Worm (Caenorhabditis elegans) whole organism, mixed stage, embryonic: ENCODE data around the gene srh-115.

Experiments
- blmp-1 ChIP-seq: fragments of 150-350 bp; optimal IDR thresholded peaks from 2 replicates; lab custom pipeline; 2014; ENCODE audit warnings: missing biosample characterization, missing genetic modification characterization
- ceh-83 ChIP-seq: fragments of 200-800 bp; sonication (Bioruptor generic); optimal IDR thresholded peaks from 2 replicates; lab custom pipeline; 2018; ENCODE audit warnings: mild to moderate bottlenecking, missing genetic modification characterization, missing compliant biosample characterization
- ces-1 ChIP-seq: fragments of 150-350 bp; optimal IDR thresholded peaks from 2 replicates; lab custom pipeline; 2014; ENCODE audit warnings: missing biosample characterization, missing genetic modification reagents, missing genetic modification characterization
- cnd-1 ChIP-seq: fragments of 200-800 bp; sonication (Bioruptor generic); optimal IDR thresholded peaks from 2 replicates; lab custom pipeline; 2018; ENCODE audit warnings: mild to moderate bottlenecking, missing genetic modification characterization, missing compliant biosample characterization
- drap-1 ChIP-seq: fragments of 200-800 bp; sonication (Bioruptor generic); optimal IDR thresholded peaks from 3 replicates; lab custom pipeline; 2018; ENCODE audit warnings: mild to moderate bottlenecking, missing genetic modification characterization, missing compliant biosample characterization
- elt-1 ChIP-seq: sonication (generic microtip); optimal IDR thresholded peaks from 2 replicates; lab custom pipeline; 2017; ENCODE audit warnings: missing genetic modification characterization, mild to moderate bottlenecking, missing compliant biosample characterization, antibody characterized with exemption, moderate library complexity, borderline replicate concordance; ENCODE audit not compliant: insufficient read depth
- elt-3 ChIP-seq: fragments of 150-350 bp; optimal IDR thresholded peaks from 2 replicates; lab custom pipeline; 2014; ENCODE audit warnings: missing biosample characterization, missing genetic modification characterization
- flh-1 ChIP-seq: fragments of 200-800 bp; sonication (Bioruptor generic); optimal IDR thresholded peaks from 2 replicates; lab custom pipeline; 2018; ENCODE audit warnings: mild to moderate bottlenecking, missing genetic modification characterization, moderate library complexity, missing compliant biosample characterization
- ham-2 ChIP-seq: fragments of 200-800 bp; sonication (Bioruptor generic); optimal IDR thresholded peaks from 2 replicates; lab custom pipeline; 2018; ENCODE audit warnings: mild to moderate bottlenecking, missing genetic modification characterization, missing compliant biosample characterization
- hlh-1 ChIP-seq: fragments of 150-350 bp; optimal IDR thresholded peaks from 2 replicates; lab custom pipeline; 2014; ENCODE audit warnings: missing biosample characterization, missing genetic modification reagents, missing genetic modification characterization
- lin-13 ChIP-seq: fragments of 150-350 bp; optimal IDR thresholded peaks from 2 replicates; lab custom pipeline; 2014; ENCODE audit warnings: missing biosample characterization, missing genetic modification characterization
- lsy-2 ChIP-seq: fragments of 150-350 bp; optimal IDR thresholded peaks from 2 replicates; lab custom pipeline; 2014; ENCODE audit warnings: missing biosample characterization, missing genetic modification characterization
- mab-5 ChIP-seq: fragments of 150-350 bp; optimal IDR thresholded peaks from 2 replicates; lab custom pipeline; 2014; ENCODE audit warnings: missing biosample characterization, missing genetic modification characterization
- mep-1 ChIP-seq: fragments of 150-350 bp; optimal IDR thresholded peaks from 2 replicates; lab custom pipeline; 2017; ENCODE audit warnings: missing biosample characterization, missing genetic modification reagents, missing genetic modification characterization, inconsistent platforms
- mls-2 ChIP-seq: sonication (generic microtip); optimal IDR thresholded peaks from 2 replicates; lab custom pipeline; 2016; ENCODE audit warnings: mild to moderate bottlenecking, missing genetic modification characterization, moderate library complexity, missing compliant biosample characterization
- nhr-12 ChIP-seq: fragments of 150-350 bp; optimal IDR thresholded peaks from 2 replicates; lab custom pipeline; 2014; ENCODE audit warnings: missing biosample characterization, missing genetic modification characterization
- nhr-2 ChIP-seq: fragments of 150-350 bp; optimal IDR thresholded peaks from 2 replicates; lab custom pipeline; 2014; ENCODE audit warnings: missing biosample characterization, missing genetic modification characterization
- nhr-237 ChIP-seq: fragments of 150-350 bp; optimal IDR thresholded peaks from 2 replicates; lab custom pipeline; 2014; ENCODE audit warnings: missing biosample characterization, missing genetic modification characterization
- nhr-28 ChIP-seq: fragments of 150-350 bp; optimal IDR thresholded peaks from 2 replicates; lab custom pipeline; 2014; ENCODE audit warnings: missing biosample characterization, missing genetic modification characterization
- nhr-76 ChIP-seq: sonication (generic microtip); optimal IDR thresholded peaks from 2 replicates; lab custom pipeline; 2017; ENCODE audit warnings: missing biosample characterization, missing genetic modification characterization
- pha-4 ChIP-seq: fragments of 150-350 bp; optimal IDR thresholded peaks from 2 replicates; lab custom pipeline; 2018; ENCODE audit warnings: missing biosample characterization, missing genetic modification reagents, missing genetic modification characterization
- sem-2 ChIP-seq: fragments of 200-800 bp; sonication (Bioruptor generic); optimal IDR thresholded peaks from 2 replicates; lab custom pipeline; 2018; ENCODE audit warnings: mild to moderate bottlenecking, missing genetic modification characterization, missing compliant biosample characterization
- snpc-4 ChIP-seq: fragments of 150-350 bp; optimal IDR thresholded peaks from 2 replicates; lab custom pipeline; 2014; ENCODE audit warnings: missing biosample characterization, missing genetic modification characterization
- sptf-1 ChIP-seq: sonication (generic microtip); optimal IDR thresholded peaks from 2 replicates; lab custom pipeline; 2017; ENCODE audit warnings: mild to moderate bottlenecking, missing genetic modification characterization, moderate library complexity, missing compliant biosample characterization
- unc-120 ChIP-seq: sonication (generic microtip); optimal IDR thresholded peaks from 2 replicates; lab custom pipeline; 2017; ENCODE audit warnings: missing genetic modification characterization, missing compliant biosample characterization; ENCODE audit not compliant: poor library complexity, severe bottlenecking
- unc-39 ChIP-seq: fragments of 150-350 bp; optimal IDR thresholded peaks from 2 replicates; lab custom pipeline; 2014; ENCODE audit warnings: missing biosample characterization, missing genetic modification characterization
- unc-62 ChIP-seq: fragments of 150-350 bp; optimal IDR thresholded peaks from 2 replicates; lab custom pipeline; 2014; ENCODE audit warnings: missing biosample characterization, missing genetic modification reagents, missing genetic modification characterization
- zip-8 ChIP-seq: fragments of 150-350 bp; optimal IDR thresholded peaks from 2 replicates; lab custom pipeline; 2014; ENCODE audit warnings: missing biosample characterization, missing genetic modification characterization
- ztf-11 ChIP-seq: fragments of 150-350 bp; optimal IDR thresholded peaks from 2 replicates; lab custom pipeline; 2014; ENCODE audit warnings: missing biosample characterization, missing genetic modification characterization

Gene srh-115

ce11 chrV:17240579-17241277, 14.8 kb upstream of the srh-115 start:
- TF ChIP-seq pha-4 (tag; lab: Kevin White, UChicago) (no peak), ztf-11 (no peak), nhr-28 (tag; lab: Kevin White, UChicago) (no peak), nhr-12 (tag; lab: Kevin White, UChicago) (no peak), sptf-1 (tag; lab: Kevin White, UChicago) (no peak), mls-2 (tag; lab: Kevin White, UChicago) (no peak), mep-1 (tag; lab: Kevin White, UChicago) (no peak), cnd-1 (tag; lab: Kevin White, UChicago) (no peak), sem-2 (no peak), zip-8 (tag; lab: Kevin White, UChicago) (no peak), unc-120 (tag; lab: Kevin White, UChicago) (no peak), elt-1 (no peak), nhr-76 (no peak), hlh-1 (tag; lab: Kevin White, UChicago) (no peak), unc-39 (no peak), flh-1 (GFP tag; lab: Kevin White, UChicago) (no peak)
- TF ChIP-seq, all 35 proteins: peak for 0

ce11 chrV:17241278-17241661, 14.3 kb upstream of the srh-115 start:
- TF ChIP-seq mab-5 (no peak), drap-1 (GFP tag; lab: Kevin White, UChicago) (no peak)

- TF ChIP-seq lin-13 (tag; lab: Kevin White, UChicago) (no peak), ham-2 (no peak), elt-1 (no peak), elt-3 (tag; lab: Kevin White, UChicago) (no peak), nhr-2 (tag; lab: Kevin White, UChicago) (no peak)
Measured at ce11 chrV:17242552-17242951, 13.0 kb upstream of the srh-115 start, which contains the start of gene Y68A4B.3. Gene Y68A4B.3, minus strand, starts transcription at chrV:17242652.

- no peak for TF ChIP-seq nhr-237
- TF ChIP-seq zip-8 (tag; lab: Kevin White, UChicago) = no peak
- TF ChIP-seq snpc-4 (tag; lab: Kevin White, UChicago) = no peak
- TF ChIP-seq sptf-1 (tag; lab: Kevin White, UChicago) = no peak
- TF ChIP-seq lsy-2 = no peak
- TF ChIP-seq unc-120 (tag; lab: Kevin White, UChicago) = no peak
- no peak for TF ChIP-seq blmp-1 (tag; lab: Kevin White, UChicago)
- no peak for TF ChIP-seq mls-2 (tag; lab: Kevin White, UChicago)
- no peak for TF ChIP-seq unc-62 (GFP tag; lab: Kevin White, UChicago)
- no peak for TF ChIP-seq ztf-11
- no peak for TF ChIP-seq ceh-83 (GFP tag; lab: Kevin White, UChicago)
- TF ChIP-seq mab-5 = no peak
- no peak for TF ChIP-seq elt-1
- no peak for TF ChIP-seq nhr-2 (tag; lab: Kevin White, UChicago)
- TF ChIP-seq hlh-1 (tag; lab: Kevin White, UChicago) = no peak
- no peak for TF ChIP-seq cnd-1 (tag; lab: Kevin White, UChicago)
- TF ChIP-seq pha-4 (tag; lab: Kevin White, UChicago) = no peak
Measured at ce11 chrV:17243016-17243415, 12.5 kb upstream of the srh-115 start.

ce11 chrV:17245406-17245805, 10.1 kb upstream of the srh-115 start, which contains the start of gene clec-242:
Gene clec-242, minus strand, starts transcription at chrV:17245506.
- no peak for TF ChIP-seq mls-2 (tag; lab: Kevin White, UChicago)
- no peak for TF ChIP-seq flh-1 (GFP tag; lab: Kevin White, UChicago)
- TF ChIP-seq ces-1 (GFP tag; lab: Kevin White, UChicago) = no peak
- no peak for TF ChIP-seq ceh-83 (GFP tag; lab: Kevin White, UChicago)
- no peak for TF ChIP-seq hlh-1 (tag; lab: Kevin White, UChicago)
- TF ChIP-seq mep-1 (tag; lab: Kevin White, UChicago) = no peak
- no peak for TF ChIP-seq pha-4 (tag; lab: Kevin White, UChicago)
- TF ChIP-seq elt-1 = no peak
- no peak for TF ChIP-seq blmp-1 (tag; lab: Kevin White, UChicago)
- no peak for TF ChIP-seq ztf-11
- no peak for TF ChIP-seq mab-5
- no peak for TF ChIP-seq unc-39
- TF ChIP-seq, all 35 proteins: peak for 0
